Fruit fly (Drosophila melanogaster): Measurements from ENCODE around the gene CG15211.

CG15211 gene

dm6 chrX:10731357-10731756, 41.0 kb upstream of the CG15211 start:
- no peak for TF ChIP-seq salr (GFP tag; optimal IDR thresholded peaks at IDR 0.05)
- TF ChIP-seq CG8632 (GFP tag; optimal IDR thresholded peaks at IDR 0.05), result no peak
- no peak for TF ChIP-seq Sox14 (GFP tag; optimal IDR thresholded peaks at IDR 0.05)
- no peak for TF ChIP-seq CG34406 (GFP tag; optimal IDR thresholded peaks at IDR 0.05)
- no peak for TF ChIP-seq Gug (GFP tag; IDR thresholded peaks at IDR 0.05)
- no peak for TF ChIP-seq CG3919 (GFP tag; optimal IDR thresholded peaks at IDR 0.05)

DNA sequence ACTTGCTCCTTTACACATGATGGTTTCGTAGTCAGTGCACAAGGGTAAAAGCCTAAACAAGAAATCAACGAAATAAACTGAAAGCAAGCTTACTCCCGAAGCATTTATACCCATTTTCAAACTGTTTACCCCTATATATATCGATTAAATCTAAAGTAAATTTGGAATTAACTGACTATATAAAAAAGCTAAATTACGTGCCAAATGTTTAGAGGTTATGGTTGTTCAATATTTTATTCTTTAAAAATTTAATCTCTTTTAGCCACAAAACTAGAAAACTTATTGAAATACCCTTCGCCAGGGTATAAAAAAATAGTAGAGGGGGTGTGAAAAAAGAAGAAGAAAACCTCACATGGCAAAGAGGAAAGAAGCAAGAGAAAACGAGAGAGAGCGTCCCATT, 40.5 kb upstream of the CG15211 start:
- TF ChIP-seq cyc (GFP tag; optimal IDR thresholded peaks at IDR 0.05) (peak; percentile 11), CG11294 (GFP tag; IDR thresholded peaks at IDR 0.05) (no peak), CG10669 (GFP tag; optimal IDR thresholded peaks at IDR 0.05) (peak; percentile 42), Eip78C (GFP tag) (peak; percentile 81), vri (GFP tag; optimal IDR thresholded peaks at IDR 0.05) (no peak), CG7368 (GFP tag; optimal IDR thresholded peaks at IDR 0.05) (no peak), fd85E (GFP tag; optimal IDR thresholded peaks at IDR 0.05) (no peak), Eip93F (GFP tag; optimal IDR thresholded peaks at IDR 0.05) (no peak), CG31627 (GFP tag; optimal IDR thresholded peaks at IDR 0.05) (peak; percentile 19), Hr39 (GFP tag; optimal IDR thresholded peaks at IDR 0.05) (peak; percentile 16), fd59A (GFP tag; optimal IDR thresholded peaks at IDR 0.05) (peak; percentile 3), Eip75B (GFP tag; optimal IDR thresholded peaks at IDR 0.05) (peak; percentile 49), fkh (GFP tag; optimal IDR thresholded peaks at IDR 0.05) (no peak), dsx (GFP tag; optimal IDR thresholded peaks at IDR 0.05; ENCODE audit: poor library complexity, severe bottlenecking) (peak; percentile 32), salr (GFP tag; optimal IDR thresholded peaks at IDR 0.05) (peak in 1 of 2 experiments; percentile 36), esn (GFP tag; optimal IDR thresholded peaks at IDR 0.05) (peak; percentile 18), CG34406 (GFP tag; optimal IDR thresholded peaks at IDR 0.05) (peak; percentile 28), CG32006 (GFP tag; optimal IDR thresholded peaks at IDR 0.05) (peak; percentile 44), svp (GFP tag) (peak; percentile 54), CG8632 (GFP tag; optimal IDR thresholded peaks at IDR 0.05) (peak; percentile 14), eg (GFP tag; IDR thresholded peaks at IDR 0.05) (no peak), CG6276 (GFP tag; optimal IDR thresholded peaks at IDR 0.05) (no peak), CG3919 (GFP tag; optimal IDR thresholded peaks at IDR 0.05) (peak; percentile 30), CG3032 (tag; optimal IDR thresholded peaks at IDR 0.05) (peak; percentile 30), Met (GFP tag; optimal IDR thresholded peaks at IDR 0.05) (peak; percentile 45), OdsH (GFP tag; optimal IDR thresholded peaks at IDR 0.05) (peak; percentile 21), CG1621 (tag; optimal IDR thresholded peaks at IDR 0.05) (no peak), lz (GFP tag; optimal IDR thresholded peaks at IDR 0.05) (peak; percentile 28), CG15336 (GFP tag; IDR thresholded peaks at IDR 0.05) (peak; percentile 48; the same call in 1 of the 2 replicates), CG6792 (GFP tag; optimal IDR thresholded peaks at IDR 0.05) (peak; percentile 31), Ets96B (tag; optimal IDR thresholded peaks at IDR 0.05) (peak; percentile 58), spab (GFP tag; optimal IDR thresholded peaks at IDR 0.05) (peak; percentile 20), pdm3 (GFP tag; optimal IDR thresholded peaks at IDR 0.05) (peak; percentile 41), topi (GFP tag; optimal IDR thresholded peaks at IDR 0.05) (peak; percentile 37), Lpt (GFP tag; optimal IDR thresholded peaks at IDR 0.05) (no peak), Hr4 (GFP tag; optimal IDR thresholded peaks at IDR 0.05) (peak; percentile 28), CG8119 (GFP tag; IDR thresholded peaks at IDR 0.05) (peak; percentile 35; the same call in 1 of the 3 replicates), CG6163 (GFP tag; IDR thresholded peaks at IDR 0.05) (0 out of 3 replicates have a peak, but pooled peaks have one; percentile 18), Smox (GFP tag; optimal IDR thresholded peaks at IDR 0.05) (peak; percentile 25), CG9139 (GFP tag; optimal IDR thresholded peaks at IDR 0.05) (no peak), Hr38 (GFP tag; optimal IDR thresholded peaks at IDR 0.05) (no peak), CG11902 (GFP tag; optimal IDR thresholded peaks at IDR 0.05) (no peak), Sox102F (GFP tag; optimal IDR thresholded peaks at IDR 0.05) (no peak), Ets21C (GFP tag; optimal IDR thresholded peaks at IDR 0.05) (no peak), CG10631 (GFP tag; optimal IDR thresholded peaks at IDR 0.05) (peak; percentile 43), Sox14 (GFP tag; optimal IDR thresholded peaks at IDR 0.05) (peak; percentile 30), ss (GFP tag; optimal IDR thresholded peaks at IDR 0.05) (peak in 1 of 2 experiments; percentile 18), acj6 (GFP tag; optimal IDR thresholded peaks at IDR 0.05) (peak; percentile 30), achi (GFP tag; optimal IDR thresholded peaks at IDR 0.05) (peak; percentile 45)
